Worm (Caenorhabditis elegans): ENCODE data around the gene rab-37.

DNA sequence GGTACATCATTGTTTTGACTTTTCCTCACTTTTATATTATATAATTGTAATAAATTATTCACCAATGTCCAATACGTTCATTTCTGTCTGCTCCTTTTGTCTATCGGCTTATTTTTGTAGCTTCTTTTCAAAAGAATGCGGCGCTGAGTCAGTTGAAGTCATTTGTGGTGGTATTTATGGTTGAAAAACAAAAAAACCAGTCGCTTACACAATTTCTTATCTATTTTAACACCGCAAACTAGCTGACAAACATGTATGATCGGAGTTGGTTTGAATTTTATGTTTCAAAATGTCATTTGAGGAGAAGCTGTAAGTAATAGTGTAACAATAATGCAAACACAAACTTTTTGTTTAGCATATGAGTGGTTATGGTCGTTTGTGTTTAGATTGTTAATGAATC is 48.3 kb upstream of the rab-37 start, which contains the start of gene ets-10:
- no peak for TF ChIP-seq tbx-2 (tag; optimal IDR thresholded peaks at IDR 0.05)
- no peak for TF ChIP-seq sox-4 (tag; optimal IDR thresholded peaks at IDR 0.05)
- TF ChIP-seq ama-1 (optimal IDR thresholded peaks at IDR 0.05) = no peak
- no peak for TF ChIP-seq hlh-30 (tag; optimal IDR thresholded peaks at IDR 0.05; ENCODE audit: insufficient read depth)
- no peak for TF ChIP-seq dmd-4 (tag; optimal IDR thresholded peaks at IDR 0.05; ENCODE audit: borderline replicate concordance)
- TF ChIP-seq npax-4 (tag; optimal IDR thresholded peaks at IDR 0.05) = no peak
- TF ChIP-seq K02D7.2 (tag; optimal IDR thresholded peaks at IDR 0.05) = no peak
- TF ChIP-seq gmeb-2 (tag; optimal IDR thresholded peaks at IDR 0.05) = no peak

Measured in whole organism, late embryonic.